Worm (Caenorhabditis elegans) whole organism, midembryonic: ENCODE results near the gene ptr-20.

ENCODE experiments used
- T22C8.4 ChIP-seq: fragments of 200-800 bp; sonication (Bioruptor generic); IDR thresholded peaks from 2 replicates; pipeline ENCODE4 v1.3.6; 2022; ENCODE audit warnings: missing genetic modification characterization, missing compliant biosample characterization
- cog-1 ChIP-seq: sonication (generic microtip); optimal IDR thresholded peaks from 2 replicates; lab custom pipeline; 2016; ENCODE audit warnings: missing genetic modification characterization, missing compliant biosample characterization
- flt-1 ChIP-seq: fragments of 200-800 bp; sonication (Bioruptor generic); IDR thresholded peaks from 2 replicates; pipeline ENCODE4 v1.3.6; 2022; ENCODE audit warnings: missing genetic modification characterization, missing compliant biosample characterization
- klf-2 ChIP-seq: fragments of 200-800 bp; sonication (Bioruptor generic); conservative IDR thresholded peaks from 2 replicates; pipeline ENCODE4 v1.3.6; 2022; ENCODE audit warnings: missing genetic modification reagents, missing genetic modification characterization, missing compliant biosample characterization
- med-1 ChIP-seq: sonication (generic microtip); optimal IDR thresholded peaks from 2 replicates; lab custom pipeline; 2017; ENCODE audit warnings: missing genetic modification characterization, mild to moderate bottlenecking, missing compliant biosample characterization, antibody characterized with exemption, missing genetic modification reagents; ENCODE audit not compliant: insufficient read depth
- ref-1 ChIP-seq: fragments of 200-800 bp; sonication (Bioruptor generic); conservative IDR thresholded peaks from 2 replicates; pipeline ENCODE4 v1.3.6; 2022; ENCODE audit warnings: missing genetic modification reagents, missing genetic modification characterization, missing compliant biosample characterization
- tab-1 ChIP-seq: fragments of 200-800 bp; sonication (Bioruptor generic); IDR thresholded peaks from 2 replicates; pipeline ENCODE4 v1.3.6; 2022; ENCODE audit warnings: missing genetic modification characterization, missing compliant biosample characterization
- ztf-23 ChIP-seq: fragments of 200-800 bp; sonication (Bioruptor generic); IDR thresholded peaks from 2 replicates; pipeline ENCODE4 v1.3.6; 2022; ENCODE audit warnings: missing genetic modification reagents, missing genetic modification characterization, missing compliant biosample characterization
- ztf-29 ChIP-seq: fragments of 200-800 bp; sonication (Bioruptor generic); IDR thresholded peaks from 2 replicates; pipeline ENCODE4 v1.3.6; 2022; ENCODE audit warnings: missing genetic modification reagents, missing genetic modification characterization, missing compliant biosample characterization

DNA sequence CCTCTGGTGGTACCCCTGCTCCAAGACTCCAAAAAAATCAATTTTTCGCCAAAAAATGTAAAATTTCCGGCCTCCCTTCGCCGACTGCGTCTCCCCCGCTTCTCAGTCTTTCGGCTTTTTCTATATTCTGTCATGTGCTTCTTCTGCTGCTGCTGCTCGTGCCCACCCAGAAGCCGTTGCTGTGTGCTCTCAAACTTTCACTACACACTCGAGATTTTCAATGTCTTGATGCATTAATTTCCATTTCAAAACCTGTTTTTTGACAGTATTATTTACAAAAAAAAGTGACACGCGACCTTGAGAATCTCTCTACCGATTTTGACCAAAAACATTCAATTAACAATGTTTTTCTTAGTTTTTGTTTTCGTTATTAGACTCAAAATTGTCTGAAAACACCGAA lies 51.3 kb downstream of the ptr-20 start:
- no peak for TF ChIP-seq ztf-23 (GFP tag; lab: Robert Waterston, UW)
- TF ChIP-seq ztf-29 = no peak
- TF ChIP-seq flt-1 (GFP tag; lab: Robert Waterston, UW) = no peak
- no peak for TF ChIP-seq T22C8.4
- no peak for TF ChIP-seq ref-1 (GFP tag; lab: Robert Waterston, UW)
- no peak for TF ChIP-seq med-1
- TF ChIP-seq tab-1 (GFP tag; lab: Robert Waterston, UW) = no peak
- no peak for TF ChIP-seq klf-2 (GFP tag; lab: Robert Waterston, UW)
- no peak for TF ChIP-seq cog-1 (tag; lab: Kevin White, UChicago)
